Fruit fly (Drosophila melanogaster) whole organism, embryonic: Measurements from ENCODE around the gene CG4270.
A peak's percentile ranks its signal among the peaks of the same experiment; 100 is the strongest.

Source experiments
- Asciz ChIP-seq: fragments of 200-800 bp; sonication (Bioruptor generic); optimal IDR thresholded peaks from 2 replicates; lab custom pipeline; 2017; ENCODE audit warnings: missing biosample characterization, mild to moderate bottlenecking, missing genetic modification characterization, missing genetic modification reagents
- B-H1 ChIP-seq: fragments of 200-800 bp; sonication (Bioruptor generic); IDR thresholded peaks from 3 replicates; pipeline ENCODE4 v1.3.6; 2022; ENCODE audit warnings: missing biosample characterization, missing genetic modification characterization
- BEAF-32 ChIP-seq: fragments of 200-800 bp; sonication (Bioruptor generic); optimal IDR thresholded peaks from 3 replicates; lab custom pipeline; 2017; ENCODE audit warnings: missing biosample characterization, missing genetic modification characterization, mild to moderate bottlenecking, moderate library complexity, missing genetic modification reagents
- BtbVII ChIP-seq: fragments of 200-800 bp; sonication (Bioruptor generic); optimal IDR thresholded peaks from 3 replicates; lab custom pipeline; 2017; ENCODE audit warnings: missing biosample characterization, mild to moderate bottlenecking, missing genetic modification characterization
- CG11085 ChIP-seq: fragments of 200-800 bp; sonication (Bioruptor generic); IDR thresholded peaks from 2 replicates; pipeline ENCODE4 v1.3.6; 2022; ENCODE audit warnings: missing biosample characterization, missing genetic modification characterization
- CG1233 ChIP-seq: fragments of 200-800 bp; sonication (Bioruptor generic); optimal IDR thresholded peaks from 4 replicates; lab custom pipeline; 2018; ENCODE audit warnings: missing biosample characterization, mild to moderate bottlenecking, missing genetic modification characterization
- CG13624 ChIP-seq: fragments of 200-800 bp; sonication (Bioruptor generic); optimal IDR thresholded peaks from 2 replicates; lab custom pipeline; 2016; ENCODE audit warnings: missing biosample characterization, missing genetic modification characterization
- CG13894 ChIP-seq: fragments of 200-800 bp; sonication (Bioruptor generic); optimal IDR thresholded peaks from 3 replicates; lab custom pipeline; 2018; ENCODE audit warnings: missing biosample characterization, mild to moderate bottlenecking, missing genetic modification characterization, moderate library complexity
- CG14667 ChIP-seq: fragments of 200-800 bp; sonication (Bioruptor generic); IDR thresholded peaks from 2 replicates; pipeline ENCODE4 v1.3.6; 2022; ENCODE audit warnings: missing biosample characterization, missing genetic modification characterization
- CG15011 ChIP-seq: fragments of 200-800 bp; sonication (Bioruptor generic); optimal IDR thresholded peaks from 3 replicates; lab custom pipeline; 2018; ENCODE audit warnings: missing biosample characterization, mild to moderate bottlenecking, missing genetic modification characterization
- CG1602 ChIP-seq: fragments of 200-800 bp; sonication (Bioruptor generic); optimal IDR thresholded peaks from 3 replicates; lab custom pipeline; 2016; ENCODE audit warnings: missing biosample characterization, missing genetic modification characterization
- CG30431 ChIP-seq: fragments of 200-800 bp; sonication (Bioruptor generic); optimal IDR thresholded peaks from 2 replicates; lab custom pipeline; 2017; ENCODE audit warnings: missing biosample characterization, missing genetic modification characterization
- CG3163 ChIP-seq: fragments of 200-800 bp; sonication (Bioruptor generic); optimal IDR thresholded peaks from 3 replicates; lab custom pipeline; 2016; ENCODE audit warnings: missing biosample characterization, missing genetic modification characterization
- CG32767 ChIP-seq: fragments of 200-800 bp; sonication (Bioruptor generic); IDR thresholded peaks from 2 replicates; pipeline ENCODE4 v1.3.6; 2022; ENCODE audit warnings: missing biosample characterization, missing genetic modification characterization
- CG34376 ChIP-seq: fragments of 200-800 bp; sonication (Bioruptor generic); optimal IDR thresholded peaks from 2 replicates; lab custom pipeline; 2018; ENCODE audit warnings: missing biosample characterization, mild to moderate bottlenecking, missing genetic modification characterization
- CG3995 ChIP-seq: fragments of 200-800 bp; sonication (Bioruptor generic); optimal IDR thresholded peaks from 3 replicates; lab custom pipeline; 2016; ENCODE audit warnings: missing biosample characterization, missing genetic modification characterization
- CG4328 ChIP-seq: fragments of 200-800 bp; sonication (Bioruptor generic); optimal IDR thresholded peaks from 3 replicates; lab custom pipeline; 2017; ENCODE audit warnings: missing biosample characterization, missing genetic modification reagents, missing genetic modification characterization
- CG5180 ChIP-seq: fragments of 200-800 bp; sonication (Bioruptor generic); optimal IDR thresholded peaks from 3 replicates; lab custom pipeline; 2017; ENCODE audit warnings: missing biosample characterization, missing genetic modification characterization, mild to moderate bottlenecking, moderate library complexity, missing genetic modification reagents
- CG6272 ChIP-seq: fragments of 200-800 bp; sonication (Bioruptor generic); IDR thresholded peaks from 2 replicates; pipeline ENCODE4 v1.3.6; 2022; ENCODE audit warnings: missing biosample characterization, missing genetic modification characterization
- CG7271 ChIP-seq: fragments of 200-800 bp; sonication (Bioruptor generic); optimal IDR thresholded peaks from 2 replicates; lab custom pipeline; 2018; ENCODE audit warnings: missing biosample characterization, mild to moderate bottlenecking, missing genetic modification characterization, moderate library complexity
- CG8944 ChIP-seq: fragments of 200-800 bp; sonication (Bioruptor generic); optimal IDR thresholded peaks from 3 replicates; lab custom pipeline; 2016; ENCODE audit warnings: missing biosample characterization, missing genetic modification characterization
- CG9437 ChIP-seq: fragments of 200-800 bp; sonication (Bioruptor generic); optimal IDR thresholded peaks from 2 replicates; lab custom pipeline; 2018; ENCODE audit warnings: missing biosample characterization, mild to moderate bottlenecking, missing genetic modification characterization
- CG9797 ChIP-seq: fragments of 200-800 bp; sonication (Bioruptor generic); optimal IDR thresholded peaks from 3 replicates; lab custom pipeline; 2018; ENCODE audit warnings: missing biosample characterization, mild to moderate bottlenecking, missing genetic modification characterization
- E2f2 ChIP-seq: fragments of 200-800 bp; sonication (Bioruptor generic); IDR thresholded peaks from 2 replicates; pipeline ENCODE4 v1.3.6; 2022; ENCODE audit warnings: missing biosample characterization, missing genetic modification characterization
- Ets97D ChIP-seq: fragments of 200-800 bp; sonication (Bioruptor generic); optimal IDR thresholded peaks from 3 replicates; lab custom pipeline; 2016; ENCODE audit warnings: missing biosample characterization, missing genetic modification characterization
- Hr78 ChIP-seq, 2 experiments: fragments of 200-800 bp in 1 of 2; fragments of >200 bp in 1 of 2; sonication (Bioruptor generic) in 1 of 2; optimal IDR thresholded peaks; 2 replicates each; lab custom pipeline; 2017 to 2019; ENCODE audit warnings: missing biosample characterization in 2 of 2, missing genetic modification characterization in 2 of 2, mild to moderate bottlenecking in 1 of 2, moderate library complexity in 1 of 2
- Hsf ChIP-seq: fragments of 200-800 bp; sonication (Bioruptor generic); optimal IDR thresholded peaks from 3 replicates; lab custom pipeline; 2016; ENCODE audit warnings: missing biosample characterization, missing genetic modification characterization
- MESR4 ChIP-seq: fragments of 200-800 bp; sonication (Bioruptor generic); optimal IDR thresholded peaks from 2 replicates; lab custom pipeline; 2018; ENCODE audit warnings: missing biosample characterization, mild to moderate bottlenecking, missing genetic modification characterization, moderate library complexity
- Med ChIP-seq: fragments of 200-800 bp; sonication (Bioruptor generic); peaks from one replicate; lab custom pipeline; 2016; ENCODE audit warnings: missing biosample characterization, missing genetic modification characterization, mild to moderate bottlenecking, inconsistent platforms, moderate library complexity
- Optix ChIP-seq: fragments of 200-800 bp; sonication (Bioruptor generic); IDR thresholded peaks from 3 replicates; pipeline ENCODE4 v1.3.6; 2022; ENCODE audit warnings: missing biosample characterization, missing genetic modification characterization
- Ravus ChIP-seq: fragments of 200-800 bp; sonication (Bioruptor generic); IDR thresholded peaks from 2 replicates; pipeline ENCODE4 v1.3.6; 2022; ENCODE audit warnings: missing biosample characterization, missing genetic modification characterization
- ato ChIP-seq: fragments of 200-800 bp; sonication (Bioruptor generic); IDR thresholded peaks from 2 replicates; pipeline ENCODE4 v1.3.6; 2022; ENCODE audit warnings: missing biosample characterization, missing genetic modification characterization; ENCODE audit not compliant: partially characterized antibody
- bcd ChIP-seq: fragments of 200-800 bp; sonication (Bioruptor generic); optimal IDR thresholded peaks from 2 replicates; lab custom pipeline; 2017; ENCODE audit warnings: missing biosample characterization, mild to moderate bottlenecking, missing genetic modification characterization
- cato ChIP-seq: fragments of 200-800 bp; sonication (Bioruptor generic); optimal IDR thresholded peaks from 2 replicates; lab custom pipeline; 2016; ENCODE audit warnings: missing biosample characterization, missing genetic modification characterization, borderline replicate concordance
- chinmo ChIP-seq: fragments of 200-800 bp; sonication (Bioruptor generic); IDR thresholded peaks from 4 replicates; pipeline ENCODE4 v1.3.6; 2022; ENCODE audit warnings: missing biosample characterization, missing genetic modification characterization; ENCODE audit not compliant: partially characterized antibody
- cwo ChIP-seq: fragments of 200-800 bp; sonication (Bioruptor generic); optimal IDR thresholded peaks from 3 replicates; lab custom pipeline; 2017; ENCODE audit warnings: missing biosample characterization, missing genetic modification characterization, mild to moderate bottlenecking, moderate library complexity, missing genetic modification reagents
- disco-r ChIP-seq: fragments of 200-800 bp; sonication (Bioruptor generic); optimal IDR thresholded peaks from 2 replicates; lab custom pipeline; 2016; ENCODE audit warnings: missing biosample characterization, missing genetic modification characterization
- en ChIP-seq: fragments of 200-800 bp; sonication (Bioruptor generic); optimal IDR thresholded peaks from 2 replicates; lab custom pipeline; 2016; ENCODE audit warnings: missing biosample characterization, missing genetic modification characterization
- fru ChIP-seq: fragments of >200 bp; optimal IDR thresholded peaks from 2 replicates; lab custom pipeline; 2017
- gro ChIP-seq: fragments of 200-800 bp; sonication (Bioruptor generic); optimal IDR thresholded peaks from 2 replicates; lab custom pipeline; 2016; ENCODE audit warnings: missing biosample characterization, missing genetic modification characterization
- gsb-n ChIP-seq: fragments of 200-800 bp; sonication (Bioruptor generic); optimal IDR thresholded peaks from 3 replicates; lab custom pipeline; 2018; ENCODE audit warnings: missing biosample characterization, mild to moderate bottlenecking, missing genetic modification characterization
- gt ChIP-seq: fragments of 200-800 bp; sonication (Bioruptor generic); IDR thresholded peaks from 2 replicates; pipeline ENCODE4 v1.3.6; 2022; ENCODE audit warnings: missing biosample characterization, missing genetic modification characterization
- kah ChIP-seq: fragments of 200-800 bp; sonication (Bioruptor generic); optimal IDR thresholded peaks from 2 replicates; lab custom pipeline; 2018; ENCODE audit warnings: missing biosample characterization, mild to moderate bottlenecking, missing genetic modification characterization
- luna ChIP-seq: fragments of 200-800 bp; sonication (Bioruptor generic); optimal IDR thresholded peaks from 2 replicates; lab custom pipeline; 2016; ENCODE audit warnings: missing biosample characterization, missing genetic modification characterization
- pfk ChIP-seq: fragments of 200-800 bp; sonication (Bioruptor generic); optimal IDR thresholded peaks from 2 replicates; lab custom pipeline; 2018; ENCODE audit warnings: missing biosample characterization, mild to moderate bottlenecking, missing genetic modification characterization, moderate library complexity
- pros ChIP-seq: fragments of 200-800 bp; sonication (Bioruptor generic); optimal IDR thresholded peaks from 3 replicates; lab custom pipeline; 2019; ENCODE audit warnings: missing biosample characterization, mild to moderate bottlenecking, missing genetic modification characterization, moderate library complexity
- slbo ChIP-seq: fragments of 200-800 bp; sonication (Bioruptor generic); IDR thresholded peaks from 2 replicates; pipeline ENCODE4 v1.3.6; 2022; ENCODE audit warnings: missing biosample characterization, missing genetic modification characterization
- slp2 ChIP-seq: fragments of 200-800 bp; sonication (Bioruptor generic); optimal IDR thresholded peaks from 2 replicates; lab custom pipeline; 2016; ENCODE audit warnings: missing biosample characterization, missing genetic modification characterization
- ssp ChIP-seq: fragments of 200-800 bp; sonication (Bioruptor generic); IDR thresholded peaks from 2 replicates; pipeline ENCODE4 v1.3.6; 2022; ENCODE audit warnings: missing biosample characterization, missing genetic modification characterization
- ttk ChIP-seq: fragments of 200-800 bp; sonication (Bioruptor generic); IDR thresholded peaks from 2 replicates; pipeline ENCODE4 v2.1.2; 2022; ENCODE audit warnings: missing biosample characterization, missing genetic modification characterization

The CG4270 gene

DNA sequence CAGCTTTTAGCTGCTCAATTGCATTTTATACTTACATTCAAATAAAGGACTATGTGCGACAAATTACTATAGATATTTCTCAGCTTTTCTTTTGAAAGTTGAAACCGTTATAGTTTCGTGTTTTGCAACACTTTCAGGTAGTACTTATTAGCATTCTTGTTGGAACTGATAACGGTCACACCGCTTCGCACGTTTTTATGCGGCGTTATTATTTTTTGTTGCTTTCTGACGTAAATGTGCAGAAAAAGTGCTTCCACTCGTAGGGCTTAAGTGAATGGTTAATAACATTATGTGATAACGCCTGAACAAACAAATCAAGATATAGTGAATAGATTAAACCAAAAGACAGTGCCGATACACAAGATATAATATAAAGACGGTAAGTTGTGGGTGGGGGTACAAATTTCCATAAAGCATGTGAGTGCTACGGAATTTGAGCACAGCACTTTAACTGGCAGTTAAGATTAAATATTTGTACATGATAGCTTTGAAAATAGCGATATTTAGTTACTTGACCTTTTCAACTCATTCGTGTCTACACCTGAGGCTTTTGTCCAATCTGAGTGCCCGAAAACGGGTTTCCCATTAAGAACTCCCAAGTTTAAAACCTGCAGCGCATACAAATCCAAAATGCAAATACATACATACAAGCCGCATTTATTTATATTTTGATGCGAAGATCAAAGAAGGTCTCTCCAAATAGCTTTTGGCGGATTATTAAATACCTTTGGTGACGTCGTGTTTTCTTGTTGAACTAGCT lies 42.5 kb upstream of the CG4270 start, which contains the start of gene papi (continued):
- TF ChIP-seq slp2 (GFP tag; lab: Kevin White, UChicago) (no peak), en (GFP tag; lab: Kevin White, UChicago) (no peak), CG7271 (tag; lab: Kevin White, UChicago) (no peak), Med (GFP tag; lab: Kevin White, UChicago) (peak; percentile 36), ttk (GFP tag; lab: Robert Waterston, UW) (no peak), CG9797 (GFP tag; lab: Kevin White, UChicago) (peak; percentile 70), ssp (GFP tag; lab: Robert Waterston, UW) (no peak), slbo (GFP tag; lab: Robert Waterston, UW) (no peak), Ravus (GFP tag; lab: Robert Waterston, UW) (no peak), CG15011 (GFP tag; lab: Kevin White, UChicago) (no peak), chinmo (0 out of 4 replicates have a peak, but pooled peaks have one; percentile 58), CG5180 (GFP tag; lab: Kevin White, UChicago) (no peak), fru (no peak), CG30431 (GFP tag; lab: Kevin White, UChicago) (no peak), cato (GFP tag; lab: Kevin White, UChicago) (no peak), ato (GFP tag; lab: Robert Waterston, UW) (no peak), kah (GFP tag; lab: Kevin White, UChicago) (no peak), CG1602 (GFP tag; lab: Kevin White, UChicago) (no peak), Ets97D (GFP tag; lab: Kevin White, UChicago) (peak; percentile 31), CG34376 (GFP tag; lab: Kevin White, UChicago) (peak; percentile 44), CG11085 (GFP tag; lab: Robert Waterston, UW) (no peak), BEAF-32 (peak; percentile 20), CG13894 (tag; lab: Kevin White, UChicago) (peak; percentile 21), gro (GFP tag; lab: Kevin White, UChicago) (peak; percentile 31), E2f2 (peak; percentile 31; the same call in 1 of the 2 replicates), CG1233 (no peak), pfk (GFP tag; lab: Kevin White, UChicago) (no peak), gsb-n (tag; lab: Kevin White, UChicago) (no peak), CG13624 (GFP tag; lab: Kevin White, UChicago) (peak; percentile 4), Hsf (GFP tag; lab: Kevin White, UChicago) (no peak), CG32767 (no peak), disco-r (GFP tag; lab: Kevin White, UChicago) (no peak), Optix (no peak), BtbVII (GFP tag; lab: Kevin White, UChicago) (no peak), CG3995 (GFP tag; lab: Kevin White, UChicago) (no peak), CG6272 (GFP tag; lab: Robert Waterston, UW) (no peak), CG9437 (GFP tag; lab: Kevin White, UChicago) (peak; percentile 27), MESR4 (GFP tag; lab: Kevin White, UChicago) (peak; percentile 62), bcd (GFP tag; lab: Kevin White, UChicago) (no peak), CG8944 (GFP tag; lab: Kevin White, UChicago) (no peak), pros (GFP tag; lab: Kevin White, UChicago) (no peak), B-H1 (GFP tag; lab: Robert Waterston, UW) (no peak), CG14667 (no peak), Hr78 (GFP tag; optimal IDR thresholded peaks at IDR 0.05; lab: Kevin White, UChicago) (peak in 1 of 2 experiments; percentile 90), luna (GFP tag; lab: Kevin White, UChicago) (peak; percentile 22), cwo (peak; percentile 66), Asciz (GFP tag; lab: Kevin White, UChicago) (no peak), CG4328 (GFP tag; lab: Kevin White, UChicago) (no peak), gt (no peak), CG3163 (no peak)
